Worm (Caenorhabditis elegans): ENCODE measurements around the gene pfut-1.

pfut-1 gene

DNA sequence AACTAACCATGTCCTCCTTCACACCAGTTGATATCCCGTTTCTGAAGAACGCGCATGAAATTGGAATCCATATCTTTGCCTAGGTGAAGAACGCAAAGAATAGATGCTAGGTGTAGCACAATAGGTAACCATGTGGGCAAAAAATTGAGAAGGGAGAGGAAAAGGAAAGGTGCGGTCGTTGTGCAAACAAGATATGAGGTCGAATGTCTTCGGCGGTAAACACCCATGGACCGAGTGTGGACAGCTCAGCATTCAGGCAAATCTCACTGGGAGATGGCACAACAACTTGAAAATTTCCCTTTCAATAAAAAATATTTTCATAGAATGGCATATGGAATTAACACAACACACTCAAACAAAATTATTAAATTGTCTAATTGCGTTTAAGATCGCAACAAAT is 43.9 kb downstream of the pfut-1 start, which contains the start of gene F28B4.4:
TSS of gene F28B4.4 (minus strand) at position 101 of the 400 bp plus-strand sequence.
- TF ChIP-seq unc-62 (GFP tag; optimal IDR thresholded peaks at IDR 0.05), result no peak

DNA sequence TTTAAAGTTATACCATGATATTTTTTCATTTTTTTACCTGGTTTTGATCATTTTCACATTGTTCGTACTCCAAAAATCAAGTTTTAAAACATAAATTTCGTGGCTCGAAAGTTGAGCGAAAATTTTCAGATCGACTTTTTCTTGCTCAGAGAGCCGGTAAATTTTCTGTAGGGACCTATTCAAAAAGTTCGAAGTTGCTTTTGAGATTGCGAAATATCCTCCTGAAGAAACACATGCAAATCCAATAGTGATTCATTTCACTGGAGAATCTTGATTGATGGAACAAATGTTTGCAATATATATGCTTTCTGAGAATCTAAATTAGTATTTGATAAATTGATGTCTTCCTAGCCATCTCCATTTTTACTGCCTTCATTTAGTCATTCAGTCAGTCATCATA is 51.1 kb downstream of the pfut-1 start:
- TF ChIP-seq unc-62 (GFP tag; optimal IDR thresholded peaks at IDR 0.05), result no peak
